Worm (Caenorhabditis elegans) whole organism, late embryonic: ENCODE results near the gene R13D11.3.
"Not testable (repeated sequence)": the region's sequence is repeated elsewhere in the genome, so short reads cannot be mapped to it uniquely, and the experiment has no call there.

Source experiments
- C08G9.2 ChIP-seq: sonication (generic microtip); optimal IDR thresholded peaks from 2 replicates; lab custom pipeline; 2016; ENCODE audit warnings: mild to moderate bottlenecking, missing genetic modification characterization, moderate library complexity, missing compliant biosample characterization
- C38D4.7 ChIP-seq: fragments of 200-800 bp; sonication (Bioruptor generic); optimal IDR thresholded peaks from 2 replicates; lab custom pipeline; 2018; ENCODE audit warnings: mild to moderate bottlenecking, missing genetic modification characterization, moderate library complexity, missing compliant biosample characterization
- F13H6.1 ChIP-seq: sonication (generic microtip); optimal IDR thresholded peaks from 2 replicates; lab custom pipeline; 2016; ENCODE audit warnings: missing genetic modification characterization, missing compliant biosample characterization
- K02D7.2 ChIP-seq: sonication (generic microtip); optimal IDR thresholded peaks from 2 replicates; lab custom pipeline; 2017; ENCODE audit warnings: mild to moderate bottlenecking, missing genetic modification characterization, missing compliant biosample characterization
- ahr-1 ChIP-seq: sonication (generic microtip); optimal IDR thresholded peaks from 2 replicates; lab custom pipeline; 2016; ENCODE audit warnings: missing genetic modification characterization, missing compliant biosample characterization
- ama-1 ChIP-seq: fragments of 150-350 bp; optimal IDR thresholded peaks from 2 replicates; lab custom pipeline; 2014
- ceh-19 ChIP-seq: fragments of 200-800 bp; sonication (Bioruptor generic); optimal IDR thresholded peaks from 2 replicates; lab custom pipeline; 2018; ENCODE audit warnings: mild to moderate bottlenecking, missing genetic modification characterization, missing compliant biosample characterization
- ceh-45 ChIP-seq: fragments of 200-800 bp; sonication (Bioruptor generic); IDR thresholded peaks from 2 replicates; pipeline ENCODE4 v1.3.6; 2022; ENCODE audit warnings: missing genetic modification reagents, missing genetic modification characterization, missing compliant biosample characterization
- ceh-48 ChIP-seq: sonication (generic microtip); optimal IDR thresholded peaks from 2 replicates; lab custom pipeline; 2016; ENCODE audit warnings: missing genetic modification characterization, inconsistent platforms, missing compliant biosample characterization
- elt-2 ChIP-seq: sonication (generic microtip); optimal IDR thresholded peaks from 2 replicates; lab custom pipeline; 2016; ENCODE audit warnings: missing genetic modification reagents, missing genetic modification characterization, missing compliant biosample characterization
- elt-4 ChIP-seq: sonication (generic microtip); optimal IDR thresholded peaks from 2 replicates; lab custom pipeline; 2016; ENCODE audit warnings: missing genetic modification characterization, missing compliant biosample characterization
- fkh-10 ChIP-seq: fragments of 150-350 bp; optimal IDR thresholded peaks from 2 replicates; lab custom pipeline; 2014; ENCODE audit warnings: missing biosample characterization, missing genetic modification reagents, missing genetic modification characterization
- gmeb-2 ChIP-seq: sonication (generic microtip); optimal IDR thresholded peaks from 2 replicates; lab custom pipeline; 2016; ENCODE audit warnings: missing genetic modification characterization, inconsistent platforms, missing compliant biosample characterization
- hlh-30 ChIP-seq: sonication (generic microtip); optimal IDR thresholded peaks from 2 replicates; lab custom pipeline; 2017; ENCODE audit warnings: antibody characterized with exemption, missing genetic modification characterization, missing compliant biosample characterization; ENCODE audit not compliant: insufficient read depth
- hlh-6 ChIP-seq: sonication (generic microtip); optimal IDR thresholded peaks from 2 replicates; lab custom pipeline; 2016; ENCODE audit warnings: missing genotype, missing genetic modification characterization, missing compliant biosample characterization
- hlh-8 ChIP-seq: sonication (generic microtip); optimal IDR thresholded peaks from 2 replicates; lab custom pipeline; 2016; ENCODE audit warnings: missing genotype, missing genetic modification characterization, missing compliant biosample characterization
- lim-6 ChIP-seq: sonication (generic microtip); optimal IDR thresholded peaks from 2 replicates; lab custom pipeline; 2016; ENCODE audit warnings: missing genetic modification characterization, missing compliant biosample characterization
- lin-11 ChIP-seq: fragments of 200-800 bp; sonication (Bioruptor generic); optimal IDR thresholded peaks from 2 replicates; lab custom pipeline; 2018; ENCODE audit warnings: mild to moderate bottlenecking, missing genetic modification characterization, missing compliant biosample characterization
- mec-3 ChIP-seq: sonication (generic microtip); optimal IDR thresholded peaks from 2 replicates; lab custom pipeline; 2016; ENCODE audit warnings: borderline replicate concordance, missing genetic modification characterization, missing compliant biosample characterization
- nfya-1 ChIP-seq: sonication (generic microtip); optimal IDR thresholded peaks from 2 replicates; lab custom pipeline; 2017; ENCODE audit warnings: missing genetic modification characterization, mild to moderate bottlenecking, missing compliant biosample characterization, antibody characterized with exemption, moderate library complexity
- pha-2 ChIP-seq: sonication (generic microtip); optimal IDR thresholded peaks from 2 replicates; lab custom pipeline; 2017; ENCODE audit warnings: mild to moderate bottlenecking, missing genetic modification characterization, missing compliant biosample characterization
- pqm-1 ChIP-seq: sonication (generic microtip); optimal IDR thresholded peaks from 2 replicates; lab custom pipeline; 2016; ENCODE audit warnings: missing genetic modification characterization, missing compliant biosample characterization
- rnt-1 ChIP-seq: sonication (generic microtip); optimal IDR thresholded peaks from 2 replicates; lab custom pipeline; 2016; ENCODE audit warnings: missing genetic modification characterization, missing compliant biosample characterization
- tbx-7 ChIP-seq: sonication (generic microtip); optimal IDR thresholded peaks from 2 replicates; lab custom pipeline; 2016; ENCODE audit warnings: missing genotype, missing genetic modification characterization, missing compliant biosample characterization
- unc-3 ChIP-seq, 2 experiments: fragments of 200-800 bp in 1 of 2; sonication (Bioruptor generic) in 1 of 2; sonication (generic microtip) in 1 of 2; conservative IDR thresholded peaks in 1 of 2; optimal IDR thresholded peaks in 1 of 2; 2 replicates each; pipeline versions ENCODE4 v1.3.6 to Lab custom; 2016 to 2022; ENCODE audit warnings: missing compliant biosample characterization in 2 of 2, missing genetic modification characterization in 2 of 2, missing genetic modification reagents in 1 of 2
- unc-42 ChIP-seq: sonication (generic microtip); optimal IDR thresholded peaks from 2 replicates; lab custom pipeline; 2016; ENCODE audit warnings: missing genotype, missing genetic modification characterization, missing compliant biosample characterization
- unc-55 ChIP-seq: sonication (generic microtip); optimal IDR thresholded peaks from 2 replicates; lab custom pipeline; 2017; ENCODE audit warnings: missing biosample characterization, missing genetic modification reagents, missing genetic modification characterization
- unc-86 ChIP-seq: sonication (generic microtip); optimal IDR thresholded peaks from 2 replicates; lab custom pipeline; 2016; ENCODE audit warnings: missing genetic modification characterization, missing compliant biosample characterization
- zip-5 ChIP-seq: sonication (generic microtip); optimal IDR thresholded peaks from 2 replicates; lab custom pipeline; 2016; ENCODE audit warnings: missing genetic modification characterization, missing compliant biosample characterization
- ztf-16 ChIP-seq: sonication (generic microtip); optimal IDR thresholded peaks from 2 replicates; lab custom pipeline; 2017; ENCODE audit warnings: missing genetic modification characterization, missing compliant biosample characterization

Gene R13D11.3

ce11 chrV:817182-817581, 2.4 kb downstream of the R13D11.3 start, which contains the start of gene R13D11.1:
TSS of gene R13D11.1 (plus strand) at chrV:817482.
- no peak for TF ChIP-seq elt-4 (tag; lab: Kevin White, UChicago)
- no peak for TF ChIP-seq fkh-10 (GFP tag; lab: Kevin White, UChicago)

- TF ChIP-seq ama-1 (lab: Kevin White, UChicago); unc-42; ceh-48 (tag; lab: Kevin White, UChicago): not testable (repeated sequence)
- TF ChIP-seq, all 69 proteins: peak for 0; not testable (repeated sequence) for 69
Measured at ce11 chrV:820629-821028, 5.8 kb downstream of the R13D11.3 start, which contains the start of gene srx-32. TSS of gene srx-32 (minus strand) at chrV:820729.

ce11 chrV:822922-823321, 8.1 kb downstream of the R13D11.3 start, which contains the start of gene srx-31:
TSS of gene srx-31 (minus strand) at chrV:823022.
- TF ChIP-seq elt-2 (tag; lab: Kevin White, UChicago); ceh-45 (GFP tag; lab: Robert Waterston, UW); C08G9.2: not testable (repeated sequence)

DNA sequence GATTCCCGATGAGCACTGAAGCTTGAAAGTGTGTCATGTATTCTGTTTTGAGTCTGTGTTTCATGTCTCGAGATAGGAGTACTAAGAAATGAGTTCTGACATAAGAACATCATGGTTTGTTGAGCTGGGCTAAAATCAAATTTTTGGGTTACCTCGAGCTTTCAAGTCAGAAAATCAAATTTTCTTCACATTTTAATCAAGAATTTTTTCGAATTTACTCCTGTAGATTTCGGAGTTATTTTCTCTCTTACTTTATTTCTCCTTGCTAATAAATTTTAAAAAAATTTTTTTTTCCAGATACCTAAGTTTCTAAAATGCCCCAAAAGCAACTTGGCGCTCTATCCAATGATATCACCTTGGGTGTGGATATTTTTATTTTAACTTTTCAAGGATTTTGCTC, 11.3 kb downstream of the R13D11.3 start, which contains the start of gene F41H8.2:
TSS of gene F41H8.2 (plus strand) at position 301 of the 400 bp plus-strand sequence.
- no peak for TF ChIP-seq rnt-1 (tag; lab: Kevin White, UChicago)
- no peak for TF ChIP-seq unc-55 (GFP tag; lab: Kevin White, UChicago)
- no peak for TF ChIP-seq zip-5 (tag; lab: Kevin White, UChicago)
- TF ChIP-seq ama-1 (lab: Kevin White, UChicago): no peak
- TF ChIP-seq ztf-16 (tag; lab: Kevin White, UChicago): no peak

ce11 chrV:833368-833767, 18.6 kb downstream of the R13D11.3 start, which contains the start of gene F41H8.1:
TSS of gene F41H8.1 (plus strand) at chrV:833668.
- TF ChIP-seq F13H6.1 (tag; lab: Kevin White, UChicago) (no peak), lim-6 (tag; lab: Kevin White, UChicago) (no peak), ahr-1 (tag; lab: Kevin White, UChicago) (no peak), hlh-30 (no peak), mec-3 (tag; lab: Kevin White, UChicago) (no peak), C38D4.7 (GFP tag; lab: Kevin White, UChicago) (no peak), nfya-1 (tag; lab: Kevin White, UChicago) (no peak), hlh-8 (tag; lab: Kevin White, UChicago) (no peak), gmeb-2 (tag; lab: Kevin White, UChicago) (no peak), ceh-19 (GFP tag; lab: Kevin White, UChicago) (no peak), unc-3 (GFP tag; conservative IDR thresholded peaks at IDR 0.05; lab: Robert Waterston, UW) (no peak), unc-3 (tag; optimal IDR thresholded peaks at IDR 0.05; lab: Kevin White, UChicago) (no peak), tbx-7 (tag; lab: Kevin White, UChicago) (no peak), pqm-1 (tag; lab: Kevin White, UChicago) (no peak), K02D7.2 (no peak), lin-11 (no peak)
- TF ChIP-seq, all 69 proteins: peak for 0

ce11 chrV:838984-839471, 24.2 kb downstream of the R13D11.3 start, which contains the start of the genes K09C6.7 and K09C6.10:
TSS of gene K09C6.7 (minus strand) at chrV:839084.
TSS of gene K09C6.10 (plus strand) at chrV:839421.
- TF ChIP-seq pha-2, hlh-6, unc-86 (tag; lab: Kevin White, UChicago): not testable (repeated sequence)
- TF ChIP-seq, all 69 proteins: peak for 0; not testable (repeated sequence) for 69
